Fruit fly (Drosophila melanogaster): ENCODE results near the gene Pgam5.

DNA sequence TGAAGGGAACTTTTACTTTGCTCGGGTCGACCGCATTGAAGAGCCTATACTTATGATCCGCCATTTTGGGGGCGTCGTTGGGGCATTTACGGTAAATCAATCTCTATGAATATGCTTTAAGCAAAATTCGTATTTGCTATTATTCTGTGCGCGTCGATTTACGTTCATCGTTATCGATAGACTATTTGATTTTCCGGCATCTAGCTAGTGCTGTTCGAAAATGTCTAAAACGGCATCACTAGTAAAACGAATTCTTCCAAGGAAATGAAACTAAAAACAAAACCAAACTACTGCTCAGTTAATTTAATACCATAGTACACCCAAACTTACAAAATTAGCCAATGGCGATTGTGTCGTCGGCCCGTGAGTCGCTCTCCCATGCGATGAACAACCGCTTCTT is 7.7 kb downstream of the Pgam5 start, which contains the start of the genes Gcna and MED18:
- TF ChIP-seq CG14655 (GFP tag; optimal IDR thresholded peaks at IDR 0.05) (no peak), fd96Ca (GFP tag; IDR thresholded peaks at IDR 0.05) (no peak), gl (tag; optimal IDR thresholded peaks at IDR 0.05) (no peak), EcR (GFP tag; optimal IDR thresholded peaks at IDR 0.05) (no peak), CG15710 (tag; optimal IDR thresholded peaks at IDR 0.05) (no peak), CG32121 (GFP tag; IDR thresholded peaks at IDR 0.05) (no peak), Snoo (tag; optimal IDR thresholded peaks at IDR 0.05) (no peak), CG8301 (tag; optimal IDR thresholded peaks at IDR 0.05) (no peak), Pif1B (GFP tag; optimal IDR thresholded peaks at IDR 0.05) (no peak), CG9948 (tag; optimal IDR thresholded peaks at IDR 0.05) (no peak), D1 (tag; optimal IDR thresholded peaks at IDR 0.05) (no peak), rn (GFP tag; IDR thresholded peaks at IDR 0.05) (no peak), CG12605 (GFP tag; IDR thresholded peaks at IDR 0.05) (no peak), CG13204 (GFP tag; optimal IDR thresholded peaks at IDR 0.05) (no peak)

Data from whole organism, pupa.